In genomic region chrIV:13383763-13384436, ce11 we compare ENCODE assay signal across 4 worm cellular contexts.
TF ChIP-seq lines count a peak whose summit lies in the region.

Gene rab-19, minus strand, starts transcription at chrIV:13384386.

TF ChIP-seq in whole organism, L1 larva, 84 proteins besides CTCF, POLR2A, EP300 and RAD21 (continued from another document and continues in another):
- TF ChIP-seq mep-1 (tag; optimal IDR thresholded peaks at IDR 0.05; lab: Kevin White, UChicago) (no peak), jun-1 (tag; optimal IDR thresholded peaks at IDR 0.05; lab: Kevin White, UChicago) (no peak), nhr-47 (tag; optimal IDR thresholded peaks at IDR 0.05; lab: Kevin White, UChicago) (peak; percentile 17), lin-35 (GFP tag; optimal IDR thresholded peaks at IDR 0.05; lab: Kevin White, UChicago) (peak in 1 of 2 experiments; percentile 30), ets-5 (GFP tag; IDR thresholded peaks at IDR 0.05; lab: Robert Waterston, UW) (no peak), ceh-82 (tag; optimal IDR thresholded peaks at IDR 0.05; lab: Kevin White, UChicago) (peak in 2 of 3 experiments; percentile 22 to 43), ceh-8 (GFP tag; optimal IDR thresholded peaks at IDR 0.05; lab: Kevin White, UChicago) (no peak), efl-3 (GFP tag; optimal IDR thresholded peaks at IDR 0.05; lab: Kevin White, UChicago) (no peak), swsn-7 (tag; optimal IDR thresholded peaks at IDR 0.05; lab: Kevin White, UChicago) (peak; percentile 18), rnt-1 (tag; optimal IDR thresholded peaks at IDR 0.05; lab: Kevin White, UChicago) (no peak), Y116A8C.19 (tag; optimal IDR thresholded peaks at IDR 0.05; lab: Kevin White, UChicago; ENCODE audit: borderline replicate concordance) (no peak), hlh-4 (tag; optimal IDR thresholded peaks at IDR 0.05; lab: Kevin White, UChicago) (no peak), nhr-71 (tag; optimal IDR thresholded peaks at IDR 0.05; lab: Kevin White, UChicago) (peak; percentile 27), nhr-20 (tag; optimal IDR thresholded peaks at IDR 0.05; lab: Kevin White, UChicago) (no peak), unc-98 (GFP tag; IDR thresholded peaks at IDR 0.05; lab: Robert Waterston, UW) (no peak), nhr-77 (tag; optimal IDR thresholded peaks at IDR 0.05; lab: Kevin White, UChicago) (no peak), mdl-1 (tag; optimal IDR thresholded peaks at IDR 0.05; lab: Kevin White, UChicago) (no peak), nhr-85 (tag; lab: Kevin White, UChicago) (no peak), elt-2 (tag; optimal IDR thresholded peaks at IDR 0.05; lab: Kevin White, UChicago) (no peak), nhr-12 (tag; optimal IDR thresholded peaks at IDR 0.05; lab: Kevin White, UChicago) (no peak), mef-2 (tag; optimal IDR thresholded peaks at IDR 0.05; lab: Kevin White, UChicago) (no peak), xbp-1 (tag; optimal IDR thresholded peaks at IDR 0.05; lab: Kevin White, UChicago) (peak; percentile 14), skn-1 (tag; optimal IDR thresholded peaks at IDR 0.05; lab: Kevin White, UChicago) (no peak), fkh-10 (GFP tag; optimal IDR thresholded peaks at IDR 0.05; lab: Kevin White, UChicago) (no peak), tbx-2 (tag; optimal IDR thresholded peaks at IDR 0.05; lab: Kevin White, UChicago) (no peak), aha-1 (tag; optimal IDR thresholded peaks at IDR 0.05; lab: Kevin White, UChicago) (no peak), efl-1 (optimal IDR thresholded peaks at IDR 0.05; lab: Kevin White, UChicago) (peak; percentile 19 to 28), efl-1 (GFP tag; optimal IDR thresholded peaks at IDR 0.05 in 1 of 2; lab: Kevin White, UChicago) (peak in 1 of 2 experiments; percentile 9), sox-4 (tag; optimal IDR thresholded peaks at IDR 0.05; lab: Kevin White, UChicago) (no peak), isw-1 (GFP tag; IDR thresholded peaks at IDR 0.05; lab: Robert Waterston, UW) (no peak), lin-14 (GFP tag; optimal IDR thresholded peaks at IDR 0.05; lab: Kevin White, UChicago) (no peak), lir-3 (tag; optimal IDR thresholded peaks at IDR 0.05; lab: Kevin White, UChicago; ENCODE audit: poor library complexity) (no peak), snu-23 (GFP tag; optimal IDR thresholded peaks at IDR 0.05; lab: Kevin White, UChicago) (peak; percentile 42), ceh-90 (tag; optimal IDR thresholded peaks at IDR 0.05; lab: Kevin White, UChicago) (no peak)

TF ChIP-seq in whole organism, L2 larva, 48 proteins besides CTCF, POLR2A, EP300 and RAD21 (continued from another document):
- TF ChIP-seq blmp-1 (tag; optimal IDR thresholded peaks at IDR 0.05; lab: Kevin White, UChicago; ENCODE audit: insufficient read depth) (no peak), nhr-129 (tag; optimal IDR thresholded peaks at IDR 0.05; lab: Kevin White, UChicago) (peak; percentile 87), peb-1 (tag; optimal IDR thresholded peaks at IDR 0.05; lab: Kevin White, UChicago) (no peak), unc-55 (GFP tag; optimal IDR thresholded peaks at IDR 0.05; lab: Kevin White, UChicago) (no peak), aly-2 (tag; optimal IDR thresholded peaks at IDR 0.05; lab: Kevin White, UChicago) (no peak), dmd-4 (tag; optimal IDR thresholded peaks at IDR 0.05; lab: Kevin White, UChicago) (no peak), alr-1 (tag; optimal IDR thresholded peaks at IDR 0.05; lab: Kevin White, UChicago) (no peak), ceh-16 (tag; optimal IDR thresholded peaks at IDR 0.05; lab: Kevin White, UChicago) (no peak), C34F6.9 (tag; optimal IDR thresholded peaks at IDR 0.05; lab: Kevin White, UChicago) (peak; percentile 37), elt-1 (tag; optimal IDR thresholded peaks at IDR 0.05; lab: Kevin White, UChicago) (no peak), ztf-11 (tag; optimal IDR thresholded peaks at IDR 0.05; lab: Kevin White, UChicago) (no peak), gmeb-1 (tag; optimal IDR thresholded peaks at IDR 0.05; lab: Kevin White, UChicago) (no peak), sem-4 (tag; optimal IDR thresholded peaks at IDR 0.05; lab: Kevin White, UChicago) (no peak)

TF ChIP-seq in whole organism, L3 larva, 47 proteins besides CTCF, POLR2A, EP300 and RAD21 (continued from another document):
- no peak for TF ChIP-seq nhr-76 (tag; optimal IDR thresholded peaks at IDR 0.05; lab: Kevin White, UChicago)
- no peak for TF ChIP-seq snpc-4 (tag; optimal IDR thresholded peaks at IDR 0.05; lab: Kevin White, UChicago)
- no peak for TF ChIP-seq egl-27 (tag; optimal IDR thresholded peaks at IDR 0.05; lab: Kevin White, UChicago)
- no peak for TF ChIP-seq skn-1 (tag; optimal IDR thresholded peaks at IDR 0.05; lab: Kevin White, UChicago)
- no peak for TF ChIP-seq ceh-82 (tag; optimal IDR thresholded peaks at IDR 0.05; lab: Kevin White, UChicago)
- no peak for TF ChIP-seq ceh-16 (tag; optimal IDR thresholded peaks at IDR 0.05; lab: Kevin White, UChicago)
- TF ChIP-seq sea-2 (GFP tag; optimal IDR thresholded peaks at IDR 0.05; lab: Kevin White, UChicago): no peak
- TF ChIP-seq ztf-4 (tag; optimal IDR thresholded peaks at IDR 0.05; lab: Kevin White, UChicago): no peak
- no peak for TF ChIP-seq ZK546.5 (tag; optimal IDR thresholded peaks at IDR 0.05; lab: Kevin White, UChicago)
- no peak for TF ChIP-seq elt-3 (tag; optimal IDR thresholded peaks at IDR 0.05; lab: Kevin White, UChicago)
- TF ChIP-seq unc-39 (tag; optimal IDR thresholded peaks at IDR 0.05; lab: Kevin White, UChicago): no peak
- no peak for TF ChIP-seq R02D3.7 (tag; optimal IDR thresholded peaks at IDR 0.05; lab: Kevin White, UChicago)
- peak; percentile 13 for TF ChIP-seq lin-15B (tag; optimal IDR thresholded peaks at IDR 0.05; lab: Kevin White, UChicago)
- TF ChIP-seq nhr-67 (tag; optimal IDR thresholded peaks at IDR 0.05; lab: Kevin White, UChicago): no peak

TF ChIP-seq in whole organism, L4 larva, 104 proteins besides CTCF, POLR2A, EP300 and RAD21 (continued from another document):
- TF ChIP-seq hif-1 (tag; optimal IDR thresholded peaks at IDR 0.05; lab: Kevin White, UChicago): peak in 1 of 2 experiments; percentile 19
- no peak for TF ChIP-seq mdl-1 (tag; optimal IDR thresholded peaks at IDR 0.05; lab: Kevin White, UChicago)
- TF ChIP-seq mep-1 (tag; optimal IDR thresholded peaks at IDR 0.05; lab: Kevin White, UChicago): peak; percentile 10
- TF ChIP-seq mxl-2 (GFP tag; conservative IDR thresholded peaks at IDR 0.05; lab: Robert Waterston, UW): no peak
- TF ChIP-seq nhr-11 (tag; optimal IDR thresholded peaks at IDR 0.05; lab: Kevin White, UChicago): no peak
- TF ChIP-seq D1046.2 (GFP tag; IDR thresholded peaks at IDR 0.05; lab: Robert Waterston, UW): no peak
- no peak for TF ChIP-seq daf-19 (GFP tag; conservative IDR thresholded peaks at IDR 0.05; lab: Robert Waterston, UW)
